Worm (Caenorhabditis elegans): ENCODE data around the gene srh-116.

Gene srh-116

DNA sequence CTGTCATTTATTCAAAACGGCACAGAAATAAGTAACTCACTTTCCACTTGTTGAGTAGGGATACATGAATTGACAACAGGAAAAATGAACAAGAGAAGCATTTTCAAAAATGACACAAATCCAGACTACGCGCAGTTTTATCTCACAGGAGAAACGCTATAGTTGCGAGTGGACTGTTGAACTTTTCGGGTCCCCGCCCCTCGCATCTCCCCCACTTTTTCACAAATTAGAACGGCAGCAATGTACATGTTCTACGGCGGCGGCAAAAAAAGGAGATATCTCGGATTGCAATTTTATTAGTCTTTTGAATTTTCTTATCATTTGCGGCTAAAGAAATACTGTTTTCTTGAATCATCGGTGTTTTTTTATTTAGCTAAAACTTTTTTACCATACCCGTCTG, 9.5 kb downstream of the srh-116 start, which contains the start of gene clec-242:
TSS of gene clec-242 (minus strand) at position 101 of the 400 bp plus-strand sequence.
- TF ChIP-seq unc-62 (GFP tag; optimal IDR thresholded peaks at IDR 0.05) = no peak

DNA sequence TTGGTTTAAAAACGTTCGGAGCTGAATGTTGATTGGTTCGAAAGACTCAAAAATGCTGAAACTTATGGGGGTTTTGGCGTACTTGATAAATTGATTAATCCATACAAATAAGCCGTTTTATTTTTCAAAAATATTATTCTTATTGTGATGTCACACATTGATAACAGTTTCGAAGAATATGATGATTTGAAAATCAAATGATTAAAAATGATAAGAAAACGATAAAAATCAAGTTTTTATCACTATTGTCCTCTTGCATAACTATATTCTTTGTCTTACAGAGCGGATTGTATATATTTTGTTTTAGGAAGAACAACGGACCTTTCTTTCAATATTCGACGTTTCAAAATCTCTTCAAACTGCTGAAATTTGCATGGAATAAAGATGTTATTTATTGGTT, 11.9 kb downstream of the srh-116 start:
- no peak for TF ChIP-seq unc-62 (GFP tag; optimal IDR thresholded peaks at IDR 0.05)

DNA sequence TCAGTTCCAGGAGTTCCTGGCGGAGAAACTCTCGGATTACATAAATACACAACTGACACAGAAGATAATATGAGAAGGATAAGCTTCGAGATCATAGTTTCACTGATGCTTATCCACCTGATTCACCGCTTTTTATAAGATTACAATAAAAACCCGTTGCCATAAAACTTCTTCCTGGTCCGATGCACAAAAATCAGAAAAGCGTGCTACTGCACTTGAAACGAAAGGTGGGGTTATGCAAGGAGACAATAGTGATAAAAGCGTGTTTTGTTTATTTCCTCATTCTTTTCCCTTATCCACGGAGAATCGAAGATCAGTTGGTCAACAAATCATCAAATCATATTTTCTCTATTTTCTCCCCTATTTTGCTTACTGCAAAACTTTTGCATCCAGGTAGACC, 12.4 kb downstream of the srh-116 start, which contains the start of gene Y68A4B.3:
TSS of gene Y68A4B.3 (minus strand) at position 101 of the 400 bp plus-strand sequence.
- TF ChIP-seq unc-62 (GFP tag; optimal IDR thresholded peaks at IDR 0.05) = no peak

DNA sequence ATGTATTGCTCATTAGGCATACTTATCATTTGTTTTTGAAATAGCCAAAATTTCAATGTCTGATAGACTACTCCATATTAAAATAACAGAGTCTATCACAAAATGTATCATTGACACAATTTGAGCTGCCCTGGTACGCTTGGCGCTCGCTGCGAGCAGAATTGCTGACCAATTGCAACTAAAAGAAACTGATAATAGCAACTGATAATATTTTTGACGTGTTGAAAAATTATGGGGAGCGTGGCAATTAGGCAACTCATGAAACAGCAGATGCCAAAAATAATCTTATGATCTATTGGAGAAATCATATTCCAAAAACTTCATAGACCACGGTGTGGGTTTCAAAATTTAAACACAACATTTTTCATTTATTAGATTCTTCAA, 13.7 kb downstream of the srh-116 start:
- TF ChIP-seq unc-62 (GFP tag; optimal IDR thresholded peaks at IDR 0.05) = no peak

DNA sequence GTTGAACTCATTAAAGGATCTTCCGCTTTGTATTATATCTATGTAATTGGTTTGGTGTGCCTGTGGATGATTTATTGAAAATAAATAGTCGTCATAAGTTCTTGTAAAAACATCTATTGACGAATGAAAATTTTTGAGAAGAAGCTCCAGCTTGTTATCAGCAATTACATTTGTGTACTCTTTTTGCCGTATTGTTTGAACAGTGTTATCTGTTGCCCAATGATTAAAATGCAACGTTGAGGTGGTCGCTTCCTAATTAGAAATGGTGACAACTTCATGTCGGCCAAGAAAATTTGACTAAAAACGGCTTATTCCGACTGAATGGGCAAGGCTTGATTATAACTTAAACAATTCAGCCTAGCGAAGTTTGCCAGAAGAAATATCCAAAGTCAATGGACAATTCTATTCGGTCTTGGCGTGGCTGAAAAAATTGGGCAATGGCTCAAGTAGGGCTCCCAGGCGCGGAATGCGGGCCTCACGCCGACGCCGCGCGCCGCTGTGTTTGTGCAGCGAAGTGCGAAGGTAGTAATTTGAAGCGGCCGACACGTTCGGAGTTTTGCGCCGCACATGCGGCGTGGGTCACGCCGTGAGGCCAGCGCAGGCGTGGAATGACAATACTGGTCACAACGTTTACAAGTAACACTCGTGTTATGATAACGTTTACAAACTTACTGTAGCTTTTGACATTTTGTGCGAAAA, 14.2 kb downstream of the srh-116 start:
- TF ChIP-seq unc-62 (GFP tag; optimal IDR thresholded peaks at IDR 0.05) = no peak

DNA sequence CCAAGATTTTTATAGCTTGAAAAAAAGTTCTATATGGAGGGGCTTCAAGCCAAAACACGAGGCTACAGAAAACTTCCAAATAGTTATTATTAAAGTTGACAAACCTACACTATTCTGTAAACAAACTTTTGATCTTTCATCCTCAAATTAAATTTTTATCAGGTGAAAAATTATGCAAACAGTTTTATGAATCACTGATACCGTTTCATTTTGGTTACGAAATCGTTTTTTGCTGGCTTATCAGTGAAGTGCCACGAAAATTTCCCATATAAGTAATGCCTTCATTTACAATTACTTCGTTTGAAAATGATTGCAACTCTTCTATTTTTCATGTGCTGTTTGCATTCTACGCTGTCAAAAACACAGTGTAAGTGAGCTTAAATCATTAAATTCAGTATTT, 16.1 kb downstream of the srh-116 start, which contains the start of gene T19C9.8:
TSS of gene T19C9.8 (plus strand) at position 299 of the 400 bp plus-strand sequence.
- TF ChIP-seq unc-62 (GFP tag; optimal IDR thresholded peaks at IDR 0.05) = no peak

DNA sequence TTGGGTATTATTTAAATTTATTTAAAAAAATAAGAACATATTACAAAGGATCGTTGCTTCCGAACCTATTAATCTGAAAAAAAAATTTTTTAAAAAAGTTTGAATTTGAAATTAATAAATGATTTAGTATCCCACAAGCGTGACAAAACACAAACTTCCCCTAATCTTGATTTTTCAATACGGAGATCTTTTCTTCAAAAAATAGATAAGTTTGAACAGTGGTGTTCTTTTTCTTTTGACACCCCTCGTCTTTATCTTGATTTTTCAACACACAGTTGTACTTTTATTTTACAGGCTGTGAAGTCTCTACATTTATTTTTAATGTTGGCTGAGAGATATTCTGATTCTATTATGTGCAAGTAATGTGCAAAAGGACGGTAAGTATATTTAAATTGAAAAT, 18.6 kb downstream of the srh-116 start, which contains the start of gene T19C9.10:
TSS of gene T19C9.10 (plus strand) at position 248 of the 400 bp plus-strand sequence.
- no peak for TF ChIP-seq unc-62 (GFP tag; optimal IDR thresholded peaks at IDR 0.05)

DNA sequence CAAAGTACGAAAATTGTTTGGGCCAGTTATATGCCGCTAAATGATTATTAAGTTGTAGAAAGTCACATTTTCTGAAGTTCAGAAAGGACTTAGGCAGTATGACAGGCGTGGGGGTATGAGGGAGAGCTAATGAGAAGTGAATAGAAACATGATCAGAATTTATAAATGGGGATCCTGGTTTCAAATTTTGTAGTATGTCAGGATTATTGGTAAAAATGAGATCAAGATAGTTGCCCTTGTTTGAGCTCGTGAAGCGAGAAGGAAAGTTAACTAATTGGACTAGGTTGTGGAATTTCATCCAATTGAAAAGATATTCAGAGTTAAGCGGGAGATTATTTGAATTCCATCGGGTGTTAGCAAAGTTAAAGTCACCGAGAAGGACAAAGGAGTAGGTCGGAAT, 22.5 kb downstream of the srh-116 start:
- no peak for TF ChIP-seq unc-62 (GFP tag; optimal IDR thresholded peaks at IDR 0.05)

DNA sequence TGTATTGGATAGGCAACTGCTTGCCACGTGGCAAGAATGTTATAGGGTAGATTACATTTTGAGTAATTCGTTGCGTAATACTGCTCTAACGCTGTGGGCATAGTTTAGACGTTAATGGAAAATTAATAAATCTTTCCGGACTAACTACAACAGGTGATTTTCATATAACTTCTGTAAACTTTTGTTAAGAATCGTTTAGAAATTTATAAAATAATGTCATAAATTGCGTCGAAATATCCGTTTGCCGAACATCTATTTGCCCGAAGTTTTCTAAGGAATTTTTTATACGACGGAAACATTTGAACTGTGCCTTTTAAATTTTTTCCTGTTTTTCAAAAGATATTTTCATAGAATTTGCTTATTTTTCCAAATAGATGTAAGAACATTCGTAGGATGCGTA, 28.8 kb downstream of the srh-116 start, which contains the start of gene srh-112:
TSS of gene srh-112 (minus strand) at position 101 of the 400 bp plus-strand sequence.
- no peak for TF ChIP-seq unc-62 (GFP tag; optimal IDR thresholded peaks at IDR 0.05)

DNA sequence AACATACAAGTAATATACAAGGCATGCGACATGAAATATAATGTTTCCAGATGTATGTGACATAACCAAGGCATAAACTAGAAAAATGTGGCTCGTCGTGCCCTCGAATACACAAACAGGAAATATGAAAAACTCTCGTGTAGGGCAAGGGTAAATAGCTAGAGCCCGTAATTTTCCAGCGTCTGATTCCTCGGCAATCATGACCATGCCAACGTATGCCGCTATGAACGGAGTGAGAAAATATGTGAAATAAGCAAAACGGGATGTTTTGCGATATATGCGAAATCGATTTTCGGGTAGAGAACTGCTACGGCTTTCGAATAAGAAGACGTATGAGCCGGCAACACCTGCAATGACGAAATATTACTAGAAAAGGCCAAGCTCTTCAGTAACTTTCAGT, 29.5 kb downstream of the srh-116 start, which contains the start of gene scl-25:
TSS of gene scl-25 (plus strand) at position 301 of the 400 bp plus-strand sequence.
- TF ChIP-seq unc-62 (GFP tag; optimal IDR thresholded peaks at IDR 0.05) = no peak

DNA sequence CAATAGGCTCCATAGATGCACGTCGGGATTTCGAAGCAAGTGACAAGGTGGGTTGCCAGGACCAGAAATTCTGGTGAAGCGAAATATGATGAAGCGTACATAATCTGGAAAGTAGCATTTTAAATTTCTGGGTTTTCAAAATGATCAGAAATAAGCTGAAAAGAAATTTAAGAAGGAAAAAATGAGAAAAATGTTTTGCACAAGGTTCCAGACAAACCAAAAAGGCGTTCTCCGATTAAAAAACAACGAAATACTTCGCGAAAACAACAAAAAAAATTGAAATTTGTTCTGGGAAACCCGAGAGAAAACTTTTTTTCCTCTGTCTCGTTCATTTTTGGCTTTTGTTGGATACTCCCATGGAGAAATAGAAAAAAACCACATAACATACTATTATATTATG, 31.6 kb downstream of the srh-116 start, which contains the start of gene srh-252:
TSS of gene srh-252 (minus strand) at position 101 of the 400 bp plus-strand sequence.
- no peak for TF ChIP-seq unc-62 (GFP tag; optimal IDR thresholded peaks at IDR 0.05)

DNA sequence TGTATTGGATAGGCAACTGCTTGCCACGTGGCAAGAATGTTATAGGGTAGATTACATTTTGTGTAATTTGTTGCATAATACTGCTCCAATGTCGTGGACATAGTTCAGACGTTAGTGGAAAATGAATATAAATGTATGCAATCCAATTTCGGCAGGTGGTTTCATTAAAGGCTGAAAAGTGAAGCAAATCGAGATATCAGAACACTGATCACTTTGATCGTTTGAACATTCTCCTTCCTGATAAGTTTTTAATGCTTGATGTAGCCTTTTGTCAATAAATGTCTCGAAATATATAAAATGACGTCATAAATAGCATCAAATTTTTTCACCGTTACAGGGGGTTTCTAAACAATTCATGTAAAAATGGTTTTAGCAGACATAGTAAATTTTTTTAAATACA, 34.6 kb downstream of the srh-116 start, which contains the start of gene srh-109:
TSS of gene srh-109 (minus strand) at position 101 of the 400 bp plus-strand sequence.
- TF ChIP-seq unc-62 (GFP tag; optimal IDR thresholded peaks at IDR 0.05) = no peak

DNA sequence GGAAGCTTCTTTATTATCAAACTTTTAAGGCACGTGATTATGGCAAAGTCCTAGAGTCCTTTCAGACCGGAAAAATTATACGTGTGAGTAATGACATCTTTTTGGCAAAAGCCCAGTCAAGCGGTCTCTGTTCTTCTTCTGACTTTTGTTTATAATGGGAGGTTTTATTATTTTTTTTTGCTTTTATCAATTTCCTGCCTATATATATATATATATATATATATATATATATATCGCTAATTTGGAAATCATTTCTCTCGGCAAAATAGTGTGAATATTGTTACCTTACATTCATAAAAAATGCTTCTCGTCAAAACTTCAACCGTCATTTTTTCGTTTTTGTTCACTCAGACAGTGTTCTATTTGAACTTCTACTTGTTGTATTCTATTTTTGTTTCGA, 37.2 kb downstream of the srh-116 start, which contains the start of gene srbc-62:
TSS of gene srbc-62 (plus strand) at position 301 of the 400 bp plus-strand sequence.
- TF ChIP-seq unc-62 (GFP tag; optimal IDR thresholded peaks at IDR 0.05) = no peak

DNA sequence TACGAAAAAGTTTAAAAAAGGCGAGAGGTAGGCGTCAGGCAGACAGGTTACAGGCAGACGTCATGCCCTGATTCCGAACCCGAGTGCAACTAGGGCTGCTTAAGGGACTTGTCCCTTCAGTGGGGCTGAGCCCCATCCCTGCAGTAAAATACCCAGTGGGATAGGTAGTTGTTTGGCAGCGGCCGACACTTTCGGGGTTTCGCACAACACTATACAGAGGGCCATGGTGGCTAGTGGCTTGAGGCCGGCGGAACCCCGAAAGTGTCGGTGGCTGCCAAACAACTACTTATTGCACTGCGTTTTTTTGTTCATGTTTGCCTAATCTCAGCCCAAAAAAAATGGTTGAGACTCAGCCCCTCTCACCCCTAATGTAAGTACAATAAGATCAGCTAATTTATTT, 39.3 kb downstream of the srh-116 start:
- TF ChIP-seq unc-62 (GFP tag; optimal IDR thresholded peaks at IDR 0.05) = no peak

DNA sequence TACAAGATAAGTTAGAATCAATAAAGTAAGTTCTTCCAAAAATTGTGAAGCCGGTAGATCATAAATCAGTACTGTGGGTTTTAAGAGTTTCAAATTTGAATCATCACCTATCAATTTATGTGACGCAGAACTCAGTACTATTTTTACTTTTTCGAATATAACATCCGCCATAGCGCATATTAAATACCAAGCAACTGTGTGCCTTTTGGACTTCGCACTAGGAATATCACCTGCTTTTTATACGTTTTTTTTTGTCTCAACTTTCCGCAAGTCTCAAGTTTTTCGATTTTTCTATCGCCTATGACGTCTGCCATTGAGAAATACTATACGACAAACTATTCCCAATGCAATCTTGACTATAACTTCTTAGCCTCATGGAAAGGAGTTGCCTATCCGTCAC, 42.2 kb downstream of the srh-116 start, which contains the start of gene srh-113:
TSS of gene srh-113 (plus strand) at position 301 of the 400 bp plus-strand sequence.
- no peak for TF ChIP-seq unc-62 (GFP tag; optimal IDR thresholded peaks at IDR 0.05)

DNA sequence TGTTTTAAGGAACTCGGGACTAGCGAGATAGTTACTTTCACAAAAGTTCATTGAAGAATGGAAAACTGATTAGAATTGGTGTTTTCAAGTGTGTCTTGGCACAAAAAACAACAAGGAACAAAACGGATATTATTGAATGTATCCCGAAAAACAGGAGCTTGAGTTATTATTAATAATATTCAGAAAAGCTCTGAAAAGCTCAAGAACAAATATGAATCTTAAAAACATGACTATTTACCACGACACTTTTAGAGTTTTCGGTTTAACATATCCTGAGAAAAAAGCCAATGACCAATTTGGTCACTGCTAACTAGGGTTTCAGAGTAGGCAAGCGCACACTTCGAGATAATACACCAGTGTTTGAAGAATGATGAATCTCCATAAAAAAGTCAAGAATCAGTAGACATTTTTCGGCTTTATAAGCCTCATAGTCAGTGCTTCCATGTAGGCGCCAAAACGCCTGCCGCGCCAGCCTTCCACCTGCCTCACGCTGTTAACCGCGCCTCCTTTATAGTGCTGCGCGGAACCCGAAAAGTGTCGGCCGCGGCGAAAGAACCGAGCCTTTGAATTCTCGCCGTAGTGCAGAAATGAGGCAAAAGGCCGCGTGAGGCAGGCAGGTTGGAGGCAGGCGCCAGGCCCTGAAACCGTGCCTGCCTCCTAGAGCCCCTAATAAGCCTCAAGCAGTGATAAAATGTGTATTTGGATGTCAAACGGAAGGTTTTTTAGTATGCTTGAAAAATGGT, 42.8 kb downstream of the srh-116 start, which contains the start of gene srh-236:
TSS of gene srh-236 (minus strand) at position 51 of the 743 bp plus-strand sequence.
- TF ChIP-seq unc-62 (GFP tag; optimal IDR thresholded peaks at IDR 0.05) = no peak

Measured in whole organism, dauer.